Fruit fly (Drosophila melanogaster) whole organism, embryonic: ENCODE data around the gene Tim8.

Experiments
- Antp ChIP-seq: fragments of 200-800 bp; sonication (Bioruptor generic); optimal IDR thresholded peaks from 3 replicates; lab custom pipeline; 2016; ENCODE audit warnings: missing biosample characterization, missing genetic modification characterization
- Awh ChIP-seq: fragments of 200-800 bp; sonication (Bioruptor generic); IDR thresholded peaks from 2 replicates; pipeline ENCODE4, ENCODE4 v1.3.6; 2022; ENCODE audit warnings: missing biosample characterization, missing genetic modification characterization
- Bdp1 ChIP-seq: fragments of 200-800 bp; sonication (Bioruptor generic); optimal IDR thresholded peaks from 3 replicates; lab custom pipeline; 2016; ENCODE audit warnings: missing biosample characterization, missing genetic modification characterization
- CG10274 ChIP-seq: fragments of 200-800 bp; sonication (Bioruptor generic); optimal IDR thresholded peaks from 3 replicates; lab custom pipeline; 2017; ENCODE audit warnings: missing biosample characterization, mild to moderate bottlenecking, missing genetic modification characterization
- CG11723 ChIP-seq: fragments of 200-800 bp; sonication (Bioruptor generic); optimal IDR thresholded peaks from 2 replicates; lab custom pipeline; 2017; ENCODE audit warnings: missing biosample characterization, mild to moderate bottlenecking, missing genetic modification characterization
- CG12104 ChIP-seq: fragments of 200-800 bp; sonication (Bioruptor generic); optimal IDR thresholded peaks from 3 replicates; lab custom pipeline; 2016; ENCODE audit warnings: missing biosample characterization, missing genetic modification characterization
- CG13624 ChIP-seq: fragments of 200-800 bp; sonication (Bioruptor generic); optimal IDR thresholded peaks from 2 replicates; lab custom pipeline; 2016; ENCODE audit warnings: missing biosample characterization, missing genetic modification characterization
- CG14050 ChIP-seq: fragments of 200-800 bp; sonication (Bioruptor generic); IDR thresholded peaks from 3 replicates; pipeline ENCODE4 v1.3.6; 2022; ENCODE audit warnings: missing biosample characterization, missing genetic modification characterization
- CG14710 ChIP-seq: fragments of 200-800 bp; sonication (Bioruptor generic); optimal IDR thresholded peaks from 3 replicates; lab custom pipeline; 2019; ENCODE audit warnings: missing biosample characterization, mild to moderate bottlenecking, missing genetic modification characterization, moderate library complexity
- CG1529 ChIP-seq: fragments of 200-800 bp; sonication (Bioruptor generic); optimal IDR thresholded peaks from 3 replicates; lab custom pipeline; 2018; ENCODE audit warnings: missing biosample characterization, missing genetic modification characterization
- CG15514 ChIP-seq: fragments of 200-800 bp; sonication (Bioruptor generic); optimal IDR thresholded peaks from 3 replicates; lab custom pipeline; 2017; ENCODE audit warnings: missing biosample characterization, missing genetic modification characterization, mild to moderate bottlenecking, moderate library complexity, missing genetic modification reagents
- CG1602 ChIP-seq: fragments of 200-800 bp; sonication (Bioruptor generic); optimal IDR thresholded peaks from 3 replicates; lab custom pipeline; 2016; ENCODE audit warnings: missing biosample characterization, missing genetic modification characterization
- CG16813 ChIP-seq: fragments of 200-800 bp; sonication (Bioruptor generic); IDR thresholded peaks from 3 replicates; pipeline ENCODE4 v1.3.6; 2022; ENCODE audit warnings: missing biosample characterization, missing genetic modification characterization; ENCODE audit not compliant: partially characterized antibody
- CG18011 ChIP-seq: fragments of 200-800 bp; sonication (Bioruptor generic); optimal IDR thresholded peaks from 2 replicates; lab custom pipeline; 2017; ENCODE audit warnings: missing biosample characterization, missing genetic modification characterization, mild to moderate bottlenecking, moderate library complexity, missing genotype
- CG2120 ChIP-seq: fragments of 200-800 bp; sonication (Bioruptor generic); optimal IDR thresholded peaks from 3 replicates; lab custom pipeline; 2016; ENCODE audit warnings: missing biosample characterization, missing genetic modification characterization
- CG2202 ChIP-seq: fragments of 200-800 bp; sonication (Bioruptor generic); optimal IDR thresholded peaks from 2 replicates; lab custom pipeline; 2018; ENCODE audit warnings: missing biosample characterization, mild to moderate bottlenecking, missing genetic modification characterization
- CG2678 ChIP-seq: fragments of 200-800 bp; sonication (Bioruptor generic); optimal IDR thresholded peaks from 3 replicates; lab custom pipeline; 2019; ENCODE audit warnings: missing biosample characterization, mild to moderate bottlenecking, missing genetic modification characterization, moderate library complexity
- CG2712 ChIP-seq: fragments of 200-800 bp; optimal IDR thresholded peaks from 3 replicates; lab custom pipeline; 2019; ENCODE audit warnings: missing biosample characterization, mild to moderate bottlenecking, missing genetic modification characterization, moderate library complexity
- CG30403 ChIP-seq: fragments of 200-800 bp; sonication (Bioruptor generic); optimal IDR thresholded peaks from 3 replicates; lab custom pipeline; 2016; ENCODE audit warnings: missing biosample characterization, missing genetic modification characterization
- CG5180 ChIP-seq: fragments of 200-800 bp; sonication (Bioruptor generic); optimal IDR thresholded peaks from 3 replicates; lab custom pipeline; 2017; ENCODE audit warnings: missing biosample characterization, missing genetic modification characterization, mild to moderate bottlenecking, moderate library complexity, missing genetic modification reagents
- CG7357 ChIP-seq: fragments of 200-800 bp; sonication (Bioruptor generic); IDR thresholded peaks from 3 replicates; pipeline ENCODE4 v1.3.6; 2022; ENCODE audit warnings: missing biosample characterization, missing genetic modification characterization
- CG9437 ChIP-seq: fragments of 200-800 bp; sonication (Bioruptor generic); optimal IDR thresholded peaks from 2 replicates; lab custom pipeline; 2018; ENCODE audit warnings: missing biosample characterization, mild to moderate bottlenecking, missing genetic modification characterization
- CG9817 ChIP-seq: fragments of 200-800 bp; sonication (Bioruptor generic); optimal IDR thresholded peaks from 2 replicates; lab custom pipeline; 2018; ENCODE audit warnings: missing biosample characterization, mild to moderate bottlenecking, missing genetic modification characterization, moderate library complexity
- Dip2 ChIP-seq: fragments of 200-800 bp; sonication (Bioruptor generic); IDR thresholded peaks from 2 replicates; pipeline ENCODE4 v1.3.6; 2022; ENCODE audit warnings: missing biosample characterization, missing genetic modification characterization
- Elba2 ChIP-seq: fragments of 200-800 bp; sonication (Bioruptor generic); optimal IDR thresholded peaks from 3 replicates; lab custom pipeline; 2016; ENCODE audit warnings: missing biosample characterization, missing genetic modification characterization
- HLH3B ChIP-seq: fragments of 200-800 bp; sonication (Bioruptor generic); IDR thresholded peaks from 2 replicates; pipeline ENCODE4 v1.3.6; 2022; ENCODE audit warnings: missing biosample characterization, missing genetic modification characterization
- Kr ChIP-seq: fragments of 200-800 bp; sonication (Bioruptor generic); optimal IDR thresholded peaks from 2 replicates; lab custom pipeline; 2017; ENCODE audit warnings: missing biosample characterization, mild to moderate bottlenecking, missing genetic modification characterization
- Nf-YA ChIP-seq: fragments of 200-800 bp; sonication (Bioruptor generic); IDR thresholded peaks from 2 replicates; pipeline ENCODE4 v1.3.6; 2022; ENCODE audit warnings: missing biosample characterization, missing genetic modification characterization
- Rfx ChIP-seq: fragments of 200-800 bp; sonication (Bioruptor generic); IDR thresholded peaks from 2 replicates; pipeline ENCODE4 v1.3.6; 2022; ENCODE audit warnings: missing biosample characterization, missing genetic modification characterization
- Sry-β ChIP-seq: fragments of 200-800 bp; sonication (Bioruptor generic); optimal IDR thresholded peaks from 2 replicates; lab custom pipeline; 2018; ENCODE audit warnings: missing biosample characterization, mild to moderate bottlenecking, missing genetic modification characterization, moderate library complexity
- Trl ChIP-seq, 3 experiments: fragments of >200 bp in 2 of 3; fragments of 200-800 bp in 1 of 3; sonication (Bioruptor generic) in 1 of 3; optimal IDR thresholded peaks; 2 replicates in 1 of 3; 3 replicates in 2 of 3; lab custom pipeline; 2016 to 2017; ENCODE audit warnings: missing biosample characterization in 1 of 3, missing genetic modification characterization in 1 of 3
- cg ChIP-seq: fragments of 200-800 bp; sonication (Bioruptor generic); optimal IDR thresholded peaks from 3 replicates; lab custom pipeline; 2019; ENCODE audit warnings: missing biosample characterization, mild to moderate bottlenecking, missing genetic modification characterization, moderate library complexity
- chinmo ChIP-seq: fragments of 200-800 bp; sonication (Bioruptor generic); IDR thresholded peaks from 4 replicates; pipeline ENCODE4 v1.3.6; 2022; ENCODE audit warnings: missing biosample characterization, missing genetic modification characterization; ENCODE audit not compliant: partially characterized antibody
- corto ChIP-seq: fragments of 200-800 bp; sonication (Bioruptor generic); optimal IDR thresholded peaks from 2 replicates; lab custom pipeline; 2016; ENCODE audit warnings: missing biosample characterization, mild to moderate bottlenecking, missing genetic modification characterization, moderate library complexity
- crc ChIP-seq: fragments of 200-800 bp; sonication (Bioruptor generic); optimal IDR thresholded peaks from 2 replicates; lab custom pipeline; 2016; ENCODE audit warnings: missing biosample characterization, missing genetic modification characterization
- crol ChIP-seq: fragments of 200-800 bp; sonication (Bioruptor generic); IDR thresholded peaks from 2 replicates; pipeline ENCODE4 v1.3.6; 2022; ENCODE audit warnings: missing biosample characterization, missing genetic modification characterization
- da ChIP-seq: fragments of 200-800 bp; sonication (Bioruptor generic); optimal IDR thresholded peaks from 2 replicates; lab custom pipeline; 2016; ENCODE audit warnings: missing biosample characterization, missing genetic modification characterization
- dati ChIP-seq: fragments of 200-800 bp; sonication (Bioruptor generic); IDR thresholded peaks from 2 replicates; pipeline ENCODE4 v1.3.6; 2022; ENCODE audit warnings: missing biosample characterization, missing genetic modification characterization
- dm ChIP-seq: fragments of 200-800 bp; sonication (Bioruptor generic); optimal IDR thresholded peaks from 3 replicates; lab custom pipeline; 2016; ENCODE audit warnings: missing biosample characterization, missing genetic modification characterization
- esg ChIP-seq: fragments of 200-800 bp; sonication (Bioruptor generic); conservative IDR thresholded peaks from 2 replicates; pipeline ENCODE4 v1.3.6; 2022; ENCODE audit warnings: missing biosample characterization, missing genetic modification characterization
- gcm ChIP-seq: fragments of 200-800 bp; sonication (Bioruptor generic); optimal IDR thresholded peaks from 2 replicates; lab custom pipeline; 2019; ENCODE audit warnings: missing biosample characterization, mild to moderate bottlenecking, missing genetic modification characterization, moderate library complexity
- h ChIP-seq: fragments of >200 bp; optimal IDR thresholded peaks from 2 replicates; lab custom pipeline; 2017
- knrl ChIP-seq: fragments of 200-800 bp; sonication (Bioruptor generic); IDR thresholded peaks from 3 replicates; pipeline ENCODE4 v1.3.6; 2022; ENCODE audit warnings: missing biosample characterization, missing genetic modification characterization; ENCODE audit not compliant: partially characterized antibody
- lola ChIP-seq, 3 experiments: fragments of >200 bp in 2 of 3; fragments of 200-800 bp in 1 of 3; sonication (Bioruptor generic) in 1 of 3; optimal IDR thresholded peaks; 2 replicates each; lab custom pipeline; 2017 to 2019; ENCODE audit warnings: missing biosample characterization in 3 of 3, missing genetic modification characterization in 3 of 3, mild to moderate bottlenecking in 1 of 3, moderate library complexity in 1 of 3
- org-1 ChIP-seq: fragments of 200-800 bp; sonication (Bioruptor generic); optimal IDR thresholded peaks from 2 replicates; lab custom pipeline; 2017; ENCODE audit warnings: missing biosample characterization, missing genetic modification characterization
- pan ChIP-seq, 4 experiments: fragments of >200 bp in 3 of 4; fragments of 200-800 bp in 1 of 4; sonication (Bioruptor generic) in 1 of 4; optimal IDR thresholded peaks in 3 of 4; IDR thresholded peaks in 1 of 4; 2 replicates each; pipeline versions ENCODE4 v1.3.6 to Lab custom; 2017 to 2022; ENCODE audit warnings: missing biosample characterization in 2 of 4, missing genetic modification characterization in 2 of 4, mixed read lengths in 1 of 4
- pnt ChIP-seq: fragments of 200-800 bp; sonication (Bioruptor generic); optimal IDR thresholded peaks from 3 replicates; lab custom pipeline; 2016; ENCODE audit warnings: missing biosample characterization, missing genetic modification characterization
- sisA ChIP-seq: fragments of 200-800 bp; sonication (Bioruptor generic); IDR thresholded peaks from 2 replicates; pipeline ENCODE4 v1.3.6; 2022; ENCODE audit warnings: missing biosample characterization, missing genetic modification characterization
- sr ChIP-seq: fragments of 200-800 bp; sonication (Bioruptor generic); IDR thresholded peaks from 3 replicates; pipeline ENCODE4 v1.3.6; 2022; ENCODE audit warnings: missing biosample characterization, missing genetic modification characterization
- stc ChIP-seq: fragments of 200-800 bp; sonication (Bioruptor generic); IDR thresholded peaks from 2 replicates; pipeline ENCODE4 v1.3.6; 2022; ENCODE audit warnings: missing biosample characterization, missing genetic modification characterization

Gene Tim8

DNA sequence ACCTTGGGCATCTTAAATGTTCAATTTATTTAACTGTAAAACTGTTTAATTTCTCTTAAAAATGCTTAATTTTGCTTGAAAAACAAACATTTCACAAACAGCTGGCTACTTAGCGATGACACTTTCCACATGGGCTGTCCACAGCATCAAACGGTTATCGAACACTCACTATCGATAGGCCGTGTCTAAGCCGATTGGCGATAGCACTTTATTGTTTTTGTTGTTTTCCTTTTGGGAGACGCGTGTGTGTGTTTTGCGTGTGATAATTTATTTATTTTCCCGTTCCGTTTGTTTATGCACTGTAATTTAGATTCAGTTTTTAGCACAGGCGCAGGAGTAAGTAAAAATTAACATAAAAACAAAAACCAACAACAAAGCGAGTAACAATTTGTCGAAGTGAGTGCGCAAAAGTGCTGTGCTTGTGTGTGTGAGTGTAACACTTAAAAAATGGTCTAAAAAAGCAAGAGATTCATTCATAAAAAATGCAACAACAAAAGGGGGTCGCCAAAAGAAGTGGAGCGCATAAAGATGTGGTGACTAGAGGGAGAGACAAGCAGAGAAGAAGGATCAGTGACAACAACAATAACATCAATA is 43.0 kb upstream of the Tim8 start, which contains the start of gene Gapvd1 (continued):
- no peak for TF ChIP-seq pnt
- TF ChIP-seq CG14050 (GFP tag; lab: Robert Waterston, UW): no peak
- TF ChIP-seq CG12104: no peak
- TF ChIP-seq CG1529 (GFP tag; lab: Kevin White, UChicago): no peak
- TF ChIP-seq CG30403 (GFP tag; lab: Kevin White, UChicago): no peak
- TF ChIP-seq Kr (GFP tag; lab: Kevin White, UChicago): no peak
- TF ChIP-seq lola (GFP tag; optimal IDR thresholded peaks at IDR 0.05; lab: Kevin White, UChicago): no peak
- no peak for TF ChIP-seq esg
- peak; percentile 67 for TF ChIP-seq CG15514 (GFP tag; lab: Kevin White, UChicago)
- TF ChIP-seq crc (GFP tag; lab: Kevin White, UChicago): no peak
- TF ChIP-seq sr (GFP tag; lab: Robert Waterston, UW): no peak
- TF ChIP-seq gcm (GFP tag; lab: Kevin White, UChicago): no peak
- TF ChIP-seq h (lab: Kevin White, UChicago): no peak
- peak; percentile 7 for TF ChIP-seq CG2678
- peak; percentile 22; the same call in 1 of the 2 replicates for TF ChIP-seq stc
- no peak for TF ChIP-seq CG1602 (GFP tag; lab: Kevin White, UChicago)
- no peak for TF ChIP-seq HLH3B (GFP tag; lab: Robert Waterston, UW)
- no peak for TF ChIP-seq Nf-YA (GFP tag; lab: Robert Waterston, UW)
- TF ChIP-seq cg: peak; percentile 81
- no peak for TF ChIP-seq CG10274 (GFP tag; lab: Kevin White, UChicago)
- TF ChIP-seq Bdp1 (GFP tag; lab: Kevin White, UChicago): no peak
- TF ChIP-seq org-1 (GFP tag; lab: Kevin White, UChicago): no peak
- peak; percentile 66 for TF ChIP-seq dm (GFP tag; lab: Kevin White, UChicago)
- TF ChIP-seq CG2712 (tag; lab: Kevin White, UChicago): peak; percentile 9
- peak; percentile 77; the same call in 2 of the 4 replicates for TF ChIP-seq chinmo
- peak; percentile 36 for TF ChIP-seq CG13624 (GFP tag; lab: Kevin White, UChicago)
- TF ChIP-seq CG18011 (GFP tag; lab: Kevin White, UChicago): no peak
- peak; percentile 46 for TF ChIP-seq Rfx (GFP tag; lab: Robert Waterston, UW)
- no peak for TF ChIP-seq Elba2
- TF ChIP-seq pan (optimal IDR thresholded peaks at IDR 0.05; lab: Kevin White, UChicago): no peak
- no peak for TF ChIP-seq pan (GFP tag; optimal IDR thresholded peaks at IDR 0.05 in 1 of 2, IDR thresholded peaks at IDR 0.05 in 1 of 2)
- TF ChIP-seq CG9817 (tag; lab: Kevin White, UChicago): no peak
- peak; percentile 84 for TF ChIP-seq knrl (GFP tag; lab: Robert Waterston, UW)
- peak; percentile 49 for TF ChIP-seq CG14710
- TF ChIP-seq corto: no peak
- peak; percentile 49 for TF ChIP-seq CG2120 (GFP tag; lab: Kevin White, UChicago)
- TF ChIP-seq CG11723 (GFP tag; lab: Kevin White, UChicago): no peak
- TF ChIP-seq CG16813 (GFP tag; lab: Robert Waterston, UW): peak; percentile 84
- TF ChIP-seq Awh (GFP tag; lab: Robert Waterston, UW): no peak
- TF ChIP-seq dati (GFP tag; lab: Robert Waterston, UW): no peak
- TF ChIP-seq CG2202 (tag; lab: Kevin White, UChicago): no peak
- no peak for TF ChIP-seq Dip2 (GFP tag; lab: Robert Waterston, UW)
- no peak for TF ChIP-seq CG9437
- TF ChIP-seq CG5180 (GFP tag; lab: Kevin White, UChicago): no peak
- TF ChIP-seq sisA (GFP tag; lab: Robert Waterston, UW): no peak
- TF ChIP-seq Trl (optimal IDR thresholded peaks at IDR 0.05; lab: Kevin White, UChicago): no peak
- peak; percentile 20 for TF ChIP-seq Trl (GFP tag; optimal IDR thresholded peaks at IDR 0.05; lab: Kevin White, UChicago)
- TF ChIP-seq CG7357 (GFP tag; lab: Robert Waterston, UW): no peak
- no peak for TF ChIP-seq Antp
- TF ChIP-seq crol (GFP tag; lab: Robert Waterston, UW): no peak
- no peak for TF ChIP-seq da (GFP tag; lab: Kevin White, UChicago)
- TF ChIP-seq Sry-β (GFP tag; lab: Kevin White, UChicago): no peak
